Worm (Caenorhabditis elegans) whole organism, young adult: ENCODE results near the gene str-84.

Experiments used
- B0019.2 ChIP-seq: fragments of 200-800 bp; sonication (Bioruptor generic); conservative IDR thresholded peaks from 2 replicates; pipeline ENCODE4 v1.3.6; 2022; ENCODE audit warnings: missing genetic modification reagents, missing genetic modification characterization, missing compliant biosample characterization
- D2030.7 ChIP-seq: fragments of 200-800 bp; sonication (Bioruptor generic); IDR thresholded peaks from 2 replicates; pipeline ENCODE4 v1.3.6; 2022; ENCODE audit warnings: missing genetic modification reagents, missing genetic modification characterization, missing compliant biosample characterization
- F33H1.4 ChIP-seq: fragments of 200-800 bp; sonication (Bioruptor generic); IDR thresholded peaks from 2 replicates; pipeline ENCODE4 v1.3.6; 2022; ENCODE audit warnings: missing genetic modification reagents, missing genetic modification characterization, missing compliant biosample characterization
- F37B4.10 ChIP-seq: fragments of 200-800 bp; sonication (Bioruptor generic); IDR thresholded peaks from 2 replicates; pipeline ENCODE4 v1.3.6; 2022; ENCODE audit warnings: missing genetic modification characterization, missing compliant biosample characterization
- T26A5.8 ChIP-seq: sonication (generic microtip); optimal IDR thresholded peaks from 2 replicates; lab custom pipeline; 2016; ENCODE audit warnings: missing genetic modification characterization, missing compliant biosample characterization
- ZK185.1 ChIP-seq: sonication (generic microtip); optimal IDR thresholded peaks from 2 replicates; lab custom pipeline; 2016; ENCODE audit warnings: mild to moderate bottlenecking, missing genetic modification characterization, missing compliant biosample characterization; ENCODE audit not compliant: poor library complexity, severe bottlenecking
- ama-1 ChIP-seq, 3 experiments: fragments of 150-350 bp in 1 of 3; sonication (generic microtip) in 2 of 3; optimal IDR thresholded peaks; 2 replicates each; lab custom pipeline; 2014 to 2018; ENCODE audit warnings: missing biosample characterization in 2 of 3, missing genetic modification characterization in 2 of 3, missing genetic modification reagents in 2 of 3
- athp-1 ChIP-seq: sonication (generic microtip); optimal IDR thresholded peaks from 2 replicates; lab custom pipeline; 2017; ENCODE audit warnings: mild to moderate bottlenecking, missing genetic modification characterization, missing compliant biosample characterization
- attf-5 ChIP-seq: fragments of 200-800 bp; sonication (Bioruptor generic); optimal IDR thresholded peaks from 2 replicates; lab custom pipeline; 2018; ENCODE audit warnings: mild to moderate bottlenecking, missing genetic modification characterization, missing compliant biosample characterization
- ceh-40 ChIP-seq: fragments of 200-800 bp; sonication (Bioruptor generic); IDR thresholded peaks from 2 replicates; pipeline ENCODE4 v1.3.6; 2022; ENCODE audit warnings: missing genetic modification characterization, missing compliant biosample characterization
- ceh-79 ChIP-seq: sonication (generic microtip); optimal IDR thresholded peaks from 2 replicates; lab custom pipeline; 2017; ENCODE audit warnings: mild to moderate bottlenecking, missing genetic modification characterization, missing compliant biosample characterization
- egrh-3 ChIP-seq: fragments of 200-800 bp; sonication (Bioruptor generic); IDR thresholded peaks from 2 replicates; pipeline ENCODE4 v1.3.6; 2022; ENCODE audit warnings: missing genetic modification reagents, missing genetic modification characterization, missing compliant biosample characterization
- ets-4 ChIP-seq: fragments of 200-800 bp; sonication (Bioruptor generic); optimal IDR thresholded peaks from 2 replicates; lab custom pipeline; 2018; ENCODE audit warnings: mild to moderate bottlenecking, missing genetic modification characterization, missing compliant biosample characterization
- gei-17 ChIP-seq: fragments of 200-800 bp; sonication (Bioruptor generic); optimal IDR thresholded peaks from 2 replicates; lab custom pipeline; 2018; ENCODE audit warnings: mild to moderate bottlenecking, missing genetic modification characterization, missing compliant biosample characterization
- hsf-1 ChIP-seq: fragments of 200-800 bp; sonication (Bioruptor generic); IDR thresholded peaks from 2 replicates; pipeline ENCODE4 v1.3.6; 2022; ENCODE audit warnings: missing genetic modification reagents, missing genetic modification characterization, missing compliant biosample characterization
- let-526 ChIP-seq: fragments of 200-800 bp; sonication (Bioruptor generic); IDR thresholded peaks from 2 replicates; pipeline ENCODE4 v1.3.6; 2022; ENCODE audit warnings: missing genetic modification reagents, missing genetic modification characterization, missing compliant biosample characterization
- madf-10 ChIP-seq: sonication (generic microtip); optimal IDR thresholded peaks from 2 replicates; lab custom pipeline; 2016; ENCODE audit warnings: mild to moderate bottlenecking, missing genetic modification characterization, missing compliant biosample characterization
- madf-3 ChIP-seq: fragments of 200-800 bp; sonication (Bioruptor generic); IDR thresholded peaks from 2 replicates; pipeline ENCODE4 v1.3.6; 2022; ENCODE audit warnings: missing genetic modification reagents, missing genetic modification characterization, missing compliant biosample characterization
- nfya-2 ChIP-seq: fragments of 200-800 bp; sonication (Bioruptor generic); IDR thresholded peaks from 2 replicates; pipeline ENCODE4 v1.3.6; 2022; ENCODE audit warnings: missing genetic modification reagents, missing genetic modification characterization, missing compliant biosample characterization
- nfyb-1 ChIP-seq: fragments of 200-800 bp; sonication (Bioruptor generic); IDR thresholded peaks from 2 replicates; pipeline ENCODE4 v1.3.6; 2022; ENCODE audit warnings: missing genetic modification reagents, missing genetic modification characterization, missing compliant biosample characterization
- nhr-80 ChIP-seq: sonication (generic microtip); optimal IDR thresholded peaks from 2 replicates; lab custom pipeline; 2016; ENCODE audit warnings: missing genetic modification characterization, missing compliant biosample characterization
- pbrm-1 ChIP-seq: fragments of 200-800 bp; sonication (Bioruptor generic); IDR thresholded peaks from 2 replicates; pipeline ENCODE4 v1.3.6; 2022; ENCODE audit warnings: missing genetic modification reagents, missing genetic modification characterization, missing compliant biosample characterization
- rcor-1 ChIP-seq: fragments of 200-800 bp; sonication (Bioruptor generic); IDR thresholded peaks from 2 replicates; pipeline ENCODE4 v1.3.6; 2022; ENCODE audit warnings: missing genetic modification reagents, missing genetic modification characterization, missing compliant biosample characterization
- rec-8 ChIP-seq, 2 experiments: sonication (generic microtip); optimal IDR thresholded peaks; 2 replicates each; lab custom pipeline; 2016; ENCODE audit warnings: mild to moderate bottlenecking in 2 of 2, missing genetic modification characterization in 2 of 2, missing genetic modification reagents in 2 of 2, missing genotype in 2 of 2, missing biosample characterization in 1 of 2, missing compliant biosample characterization in 1 of 2, moderate library complexity in 1 of 2
- sea-2 ChIP-seq: fragments of 200-800 bp; sonication (Bioruptor generic); IDR thresholded peaks from 2 replicates; pipeline ENCODE4 v1.3.6; 2022; ENCODE audit warnings: missing genetic modification characterization, missing compliant biosample characterization
- snpc-1.3 ChIP-seq: sonication (generic microtip); optimal IDR thresholded peaks from 2 replicates; lab custom pipeline; 2017; ENCODE audit warnings: missing genetic modification characterization, mild to moderate bottlenecking, missing compliant biosample characterization, antibody characterized with exemption, moderate library complexity, missing genotype, missing genetic modification reagents; ENCODE audit not compliant: insufficient read depth
- sptf-2 ChIP-seq: fragments of 200-800 bp; sonication (Bioruptor generic); optimal IDR thresholded peaks from 2 replicates; lab custom pipeline; 2018; ENCODE audit warnings: mild to moderate bottlenecking, missing genetic modification characterization, missing compliant biosample characterization
- ztf-18 ChIP-seq: sonication (generic microtip); optimal IDR thresholded peaks from 2 replicates; lab custom pipeline; 2016; ENCODE audit warnings: missing genotype, mild to moderate bottlenecking, missing genetic modification characterization, missing compliant biosample characterization

str-84 gene

DNA sequence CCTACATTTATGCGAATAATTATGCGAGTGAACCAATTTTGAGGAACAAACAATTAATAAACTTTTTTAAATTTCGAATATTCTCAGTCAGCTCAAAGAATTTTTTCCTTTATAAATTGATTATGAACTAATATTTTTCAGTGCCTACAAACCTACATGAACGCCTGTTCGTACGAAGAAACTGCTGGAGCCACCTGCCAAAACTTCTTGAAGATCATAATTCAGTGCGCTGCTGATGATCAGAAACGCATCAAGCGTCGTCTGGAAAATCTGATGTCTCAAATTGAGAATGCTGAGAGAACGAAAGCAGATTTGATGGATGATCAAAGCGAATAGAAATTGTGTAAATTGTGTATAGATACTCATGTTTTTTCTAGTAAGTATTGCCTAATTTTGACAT lies 41.8 kb downstream of the str-84 start:
- no peak for TF ChIP-seq hsf-1 (GFP tag; lab: Robert Waterston, UW)
- TF ChIP-seq attf-5 (GFP tag; lab: Kevin White, UChicago) = no peak
- no peak for TF ChIP-seq D2030.7 (GFP tag; lab: Robert Waterston, UW)
- TF ChIP-seq F33H1.4 (GFP tag; lab: Robert Waterston, UW) = no peak
- TF ChIP-seq ama-1 (optimal IDR thresholded peaks at IDR 0.05; lab: Kevin White, UChicago) = no peak
- no peak for TF ChIP-seq ama-1 (GFP tag; optimal IDR thresholded peaks at IDR 0.05; lab: Kevin White, UChicago)
- TF ChIP-seq, all 124 proteins: peak for 0

DNA sequence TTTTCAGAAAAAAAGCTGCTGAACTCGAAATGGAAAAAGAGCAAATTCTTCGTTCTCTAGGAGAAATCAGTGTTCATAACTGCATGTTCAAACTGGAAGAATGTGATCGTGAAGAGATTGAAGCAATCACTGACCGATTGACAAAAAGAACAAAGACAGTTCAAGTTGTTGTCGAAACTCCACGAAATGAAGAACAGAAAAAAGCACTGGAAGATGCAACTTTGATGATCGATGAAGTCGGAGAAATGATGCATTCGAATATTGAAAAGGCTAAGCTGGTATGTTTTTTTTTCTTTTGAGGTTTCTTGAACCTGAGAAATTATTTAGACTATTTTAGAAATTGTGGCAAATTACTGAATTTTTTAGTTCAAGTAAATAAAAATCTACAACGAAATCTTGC lies 42.3 kb downstream of the str-84 start:
- no peak for TF ChIP-seq B0019.2 (GFP tag; lab: Robert Waterston, UW)
- no peak for TF ChIP-seq ZK185.1
- TF ChIP-seq F37B4.10 (GFP tag; lab: Robert Waterston, UW) = no peak
- TF ChIP-seq nfya-2 (GFP tag; lab: Robert Waterston, UW) = no peak
- no peak for TF ChIP-seq rec-8 (tag; optimal IDR thresholded peaks at IDR 0.05; lab: Kevin White, UChicago)
- TF ChIP-seq ama-1 (optimal IDR thresholded peaks at IDR 0.05; lab: Kevin White, UChicago) = peak; percentile 11
- no peak for TF ChIP-seq ama-1 (GFP tag; optimal IDR thresholded peaks at IDR 0.05; lab: Kevin White, UChicago)
- no peak for TF ChIP-seq gei-17 (GFP tag; lab: Kevin White, UChicago)
- no peak for TF ChIP-seq ztf-18 (tag; lab: Kevin White, UChicago)
- TF ChIP-seq T26A5.8 (tag; lab: Kevin White, UChicago) = no peak
- no peak for TF ChIP-seq sea-2 (GFP tag; lab: Robert Waterston, UW)
- TF ChIP-seq rcor-1 (GFP tag; lab: Robert Waterston, UW) = no peak
- TF ChIP-seq attf-5 (GFP tag; lab: Kevin White, UChicago) = no peak
- TF ChIP-seq sptf-2 (GFP tag; lab: Kevin White, UChicago) = no peak
- TF ChIP-seq let-526 = no peak
- 0 out of 2 replicates have a peak, but pooled peaks have one; percentile 21 for TF ChIP-seq madf-3 (GFP tag; lab: Robert Waterston, UW)
- TF ChIP-seq, all 124 proteins: peak for 2

DNA sequence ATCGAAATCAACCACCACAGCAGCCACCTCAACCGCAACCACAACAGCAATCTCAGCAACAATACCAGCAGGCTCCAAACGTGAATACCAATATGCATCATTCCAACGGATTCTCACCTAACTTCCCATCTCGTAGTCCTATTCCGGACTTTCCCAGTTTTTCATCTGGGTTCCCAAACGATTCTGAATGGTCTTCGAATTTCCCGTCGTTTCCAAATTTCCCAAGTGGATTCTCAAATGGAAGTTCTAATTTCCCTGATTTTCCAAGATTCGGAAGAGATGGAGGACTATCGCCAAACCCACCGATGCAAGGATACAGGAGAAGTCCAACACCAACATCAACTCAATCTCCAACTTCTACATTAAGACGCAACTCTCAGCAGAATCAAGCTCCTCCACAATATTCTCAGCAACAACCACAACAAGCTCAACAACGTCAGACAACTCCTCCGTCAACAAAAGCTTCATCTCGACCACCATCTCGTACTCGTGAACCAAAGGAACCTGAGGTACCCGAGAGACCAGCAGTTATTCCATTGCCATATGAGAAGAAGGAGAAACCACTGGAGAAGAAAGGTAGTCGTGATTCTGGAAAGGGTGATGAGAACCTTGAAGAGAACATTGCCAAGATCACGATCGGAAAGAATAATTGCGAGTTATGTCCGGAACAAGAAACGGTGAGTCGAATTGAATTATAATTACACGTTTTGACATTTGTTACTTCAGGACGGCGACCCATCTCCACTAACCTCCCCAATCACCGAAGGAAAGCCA lies 43.1 kb downstream of the str-84 start:
- TF ChIP-seq egrh-3 (no peak), ceh-79 (tag; lab: Kevin White, UChicago) (no peak), pbrm-1 (GFP tag; lab: Robert Waterston, UW) (0 out of 2 replicates have a peak, but pooled peaks have one; percentile 9), ets-4 (no peak), ama-1 (optimal IDR thresholded peaks at IDR 0.05; lab: Kevin White, UChicago) (peak; percentile 65), ama-1 (GFP tag; optimal IDR thresholded peaks at IDR 0.05; lab: Kevin White, UChicago) (no peak), athp-1 (tag; lab: Kevin White, UChicago) (no peak)

DNA sequence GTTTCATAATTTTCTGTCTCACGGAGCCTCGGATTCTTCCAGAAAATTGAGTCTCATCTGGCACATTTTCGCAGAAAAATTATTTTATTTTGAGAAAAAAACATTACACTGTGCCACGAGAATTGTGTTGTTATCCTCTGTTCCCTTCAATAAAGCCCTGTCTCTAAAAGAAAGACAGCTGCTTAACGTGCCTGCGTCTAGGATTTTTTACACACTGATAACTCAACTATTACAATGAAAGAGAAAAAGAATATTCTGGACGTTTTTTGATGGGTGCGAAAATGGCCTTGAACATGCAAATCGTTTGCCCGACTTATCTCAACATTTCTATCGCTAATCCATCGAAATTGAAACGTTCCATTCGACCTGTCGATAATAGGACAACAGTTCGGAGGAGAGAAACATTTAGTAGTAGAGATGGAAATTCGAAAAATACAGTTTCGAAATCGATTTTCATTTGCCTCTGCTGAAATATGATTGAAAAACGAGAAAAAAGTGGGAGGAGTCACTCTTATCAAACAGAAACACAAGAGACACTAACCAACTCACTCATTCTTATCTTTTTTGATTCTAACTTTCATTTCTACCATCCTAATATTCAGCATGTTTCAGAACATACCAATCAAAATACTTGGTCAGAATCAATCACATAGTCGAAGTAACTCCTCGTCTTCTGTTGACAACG lies 43.8 kb downstream of the str-84 start:
- peak; percentile 29 for TF ChIP-seq nhr-80 (tag; lab: Kevin White, UChicago)
- 0 out of 2 replicates have a peak, but pooled peaks have one; percentile 61 for TF ChIP-seq hsf-1 (GFP tag; lab: Robert Waterston, UW)
- TF ChIP-seq ceh-40 (GFP tag; lab: Robert Waterston, UW) = 0 out of 2 replicates have a peak, but pooled peaks have one; percentile 31
- no peak for TF ChIP-seq madf-10 (tag; lab: Kevin White, UChicago)
- TF ChIP-seq pbrm-1 (GFP tag; lab: Robert Waterston, UW) = 0 out of 2 replicates have a peak, but pooled peaks have one; percentile 28
- 0 out of 2 replicates have a peak, but pooled peaks have one; percentile 16 for TF ChIP-seq nfyb-1
- TF ChIP-seq snpc-1.3 (tag; lab: Kevin White, UChicago) = no peak
